Worm (Caenorhabditis elegans): ENCODE results near the gene zmp-1.
A peak's percentile ranks its signal among the peaks of the same experiment; 100 is the strongest.

The zmp-1 gene

DNA sequence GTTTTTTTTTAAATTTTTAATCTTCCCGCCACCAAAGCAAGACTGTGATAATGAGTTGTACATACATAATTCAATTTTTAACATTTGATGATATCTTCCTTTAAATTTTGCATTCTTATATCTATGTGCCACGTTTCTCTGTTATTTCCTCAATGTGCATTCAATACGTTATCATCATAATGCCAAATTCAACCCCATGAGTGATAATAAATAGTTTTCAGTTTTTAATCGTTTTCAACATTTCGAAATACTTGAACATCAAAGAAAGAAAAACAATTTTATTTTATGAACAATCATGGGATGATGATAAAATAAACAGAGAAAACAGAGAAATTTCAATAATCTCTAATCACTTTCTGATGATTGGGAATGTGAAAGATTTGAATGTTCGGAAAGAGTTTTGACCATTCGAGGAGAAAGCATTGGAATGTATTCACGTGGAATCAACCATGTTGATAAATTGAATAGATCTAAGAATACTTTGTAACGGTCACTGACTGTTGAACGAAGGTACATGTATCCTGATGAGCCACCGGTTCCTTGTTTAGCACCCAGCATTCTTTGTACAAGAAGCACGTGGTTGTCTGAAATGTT lies 15.3 kb downstream of the zmp-1 start:
- TF ChIP-seq elt-2 (tag; optimal IDR thresholded peaks at IDR 0.05) (peak; percentile 23), elt-4 (tag; optimal IDR thresholded peaks at IDR 0.05) (no peak)

- TF ChIP-seq elt-2 (tag; optimal IDR thresholded peaks at IDR 0.05): peak; percentile 94
- no peak for TF ChIP-seq pros-1 (tag; optimal IDR thresholded peaks at IDR 0.05)
- TF ChIP-seq ceh-2 (tag; optimal IDR thresholded peaks at IDR 0.05): no peak
Observed at ce11 chrIII:5915926-5916325, 16.8 kb downstream of the zmp-1 start.

DNA sequence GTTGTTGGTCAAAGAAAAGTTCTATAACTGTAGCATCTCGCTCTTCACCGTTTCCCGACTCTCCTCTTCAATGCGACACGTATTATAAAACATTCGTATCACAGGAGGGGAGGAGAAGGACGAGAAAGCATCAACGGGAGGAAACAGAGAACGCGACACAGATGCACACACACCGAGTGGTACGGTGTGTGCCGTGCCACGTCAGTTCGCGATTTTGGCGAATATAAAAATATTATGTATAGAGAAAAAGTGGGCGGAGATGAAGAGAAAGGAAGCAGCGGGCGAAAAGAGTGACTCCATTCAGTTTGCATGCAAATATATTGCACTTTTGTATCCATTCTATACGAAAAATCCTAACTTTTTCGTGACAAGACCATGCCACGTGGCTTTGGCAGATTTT lies 18.0 kb downstream of the zmp-1 start:
- no peak for TF ChIP-seq ttx-3 (tag; optimal IDR thresholded peaks at IDR 0.05)
- TF ChIP-seq nfya-1 (tag; optimal IDR thresholded peaks at IDR 0.05): peak; percentile 55
- TF ChIP-seq elt-2 (tag; optimal IDR thresholded peaks at IDR 0.05): peak; percentile 5

ce11 chrIII:5908408-5908807 lies 24.3 kb downstream of the zmp-1 start, which contains the start of gene C28H8.3:
Gene C28H8.3 (plus strand): TSS chrIII:5908700.
- TF ChIP-seq ceh-31 (tag; optimal IDR thresholded peaks at IDR 0.05): no peak
- TF ChIP-seq pag-3 (tag; optimal IDR thresholded peaks at IDR 0.05; ENCODE audit: borderline replicate concordance): no peak
- no peak for TF ChIP-seq hlh-13 (GFP tag; optimal IDR thresholded peaks at IDR 0.05)
- TF ChIP-seq pha-2 (tag; optimal IDR thresholded peaks at IDR 0.05): no peak
- TF ChIP-seq nhr-232 (tag; optimal IDR thresholded peaks at IDR 0.05): no peak
- TF ChIP-seq npax-4 (tag; optimal IDR thresholded peaks at IDR 0.05): no peak
- no peak for TF ChIP-seq dmd-4 (tag; optimal IDR thresholded peaks at IDR 0.05; ENCODE audit: borderline replicate concordance)
- TF ChIP-seq unc-86 (tag; optimal IDR thresholded peaks at IDR 0.05): no peak
- TF ChIP-seq fkh-6 (tag; optimal IDR thresholded peaks at IDR 0.05): no peak
- TF ChIP-seq sdc-2 (tag; optimal IDR thresholded peaks at IDR 0.05): no peak
- TF ChIP-seq pax-1 (tag; optimal IDR thresholded peaks at IDR 0.05): no peak
- TF ChIP-seq tbx-2 (tag; optimal IDR thresholded peaks at IDR 0.05): no peak
- no peak for TF ChIP-seq K09A11.1 (tag; optimal IDR thresholded peaks at IDR 0.05; ENCODE audit: insufficient read depth)

DNA sequence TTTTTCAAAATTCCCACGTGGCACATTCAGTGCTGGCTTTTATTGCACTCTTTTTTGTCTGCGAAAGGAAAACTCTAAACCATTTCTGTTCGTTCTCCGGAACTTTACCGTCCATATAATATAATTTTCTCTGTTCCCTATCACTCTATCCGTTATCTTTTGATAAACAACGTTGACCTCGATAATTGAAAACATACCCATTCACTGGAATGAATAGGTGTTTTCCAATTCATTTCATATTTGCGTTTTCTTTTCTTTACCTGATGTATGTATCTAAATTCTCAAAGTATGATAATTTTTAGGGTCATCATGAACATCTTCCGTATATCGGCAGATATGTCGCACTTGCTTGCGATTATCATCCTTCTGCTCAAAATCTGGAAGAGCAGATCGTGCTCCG lies 26.0 kb downstream of the zmp-1 start, which contains the start of gene erd-2.2:
Gene erd-2.2 (plus strand): TSS at position 301 of the 400 bp plus-strand sequence.
- no peak for TF ChIP-seq tbx-2 (tag; optimal IDR thresholded peaks at IDR 0.05)
- no peak for TF ChIP-seq unc-86 (tag; optimal IDR thresholded peaks at IDR 0.05)
- TF ChIP-seq T23F11.4 (GFP tag; optimal IDR thresholded peaks at IDR 0.05): no peak
- no peak for TF ChIP-seq hlh-13 (GFP tag; optimal IDR thresholded peaks at IDR 0.05)
- no peak for TF ChIP-seq ceh-14 (tag; optimal IDR thresholded peaks at IDR 0.05)
- no peak for TF ChIP-seq syd-9 (tag; optimal IDR thresholded peaks at IDR 0.05)
- no peak for TF ChIP-seq zip-5 (tag; optimal IDR thresholded peaks at IDR 0.05)
- no peak for TF ChIP-seq pha-2 (tag; optimal IDR thresholded peaks at IDR 0.05)
- TF ChIP-seq pax-1 (tag; optimal IDR thresholded peaks at IDR 0.05): no peak
- no peak for TF ChIP-seq dve-1 (tag; optimal IDR thresholded peaks at IDR 0.05)

DNA sequence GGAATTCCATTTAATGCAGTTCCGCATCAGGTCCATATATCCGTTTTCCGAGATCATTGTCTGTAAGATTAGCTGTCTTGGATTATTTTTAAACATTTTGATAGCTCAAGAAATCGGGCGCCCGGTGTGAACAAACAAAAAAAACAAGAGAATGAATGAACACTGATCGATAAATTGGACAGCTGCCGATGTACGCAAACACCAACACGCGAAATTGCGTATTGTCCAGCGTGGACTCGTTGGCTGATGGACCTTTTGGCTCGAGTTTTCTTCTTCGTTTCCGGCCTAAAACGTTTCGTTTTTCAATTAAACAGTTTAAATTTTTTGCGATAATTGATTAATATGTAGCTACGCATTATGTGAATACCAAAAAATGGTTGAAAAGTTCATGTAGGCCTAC lies 26.7 kb downstream of the zmp-1 start, which contains the start of gene dpff-1:
Gene dpff-1 (minus strand): TSS at position 288 of the 400 bp plus-strand sequence.
- TF ChIP-seq unc-86 (tag; optimal IDR thresholded peaks at IDR 0.05): no peak
- no peak for TF ChIP-seq zip-5 (tag; optimal IDR thresholded peaks at IDR 0.05)
- no peak for TF ChIP-seq ama-1 (optimal IDR thresholded peaks at IDR 0.05)
- peak; percentile 85 for TF ChIP-seq ceh-48 (tag; optimal IDR thresholded peaks at IDR 0.05)
- no peak for TF ChIP-seq lim-6 (tag; optimal IDR thresholded peaks at IDR 0.05)
- no peak for TF ChIP-seq sdc-2 (tag; optimal IDR thresholded peaks at IDR 0.05)
- no peak for TF ChIP-seq pqm-1 (tag; optimal IDR thresholded peaks at IDR 0.05)
- no peak for TF ChIP-seq fax-1 (tag; optimal IDR thresholded peaks at IDR 0.05)

DNA sequence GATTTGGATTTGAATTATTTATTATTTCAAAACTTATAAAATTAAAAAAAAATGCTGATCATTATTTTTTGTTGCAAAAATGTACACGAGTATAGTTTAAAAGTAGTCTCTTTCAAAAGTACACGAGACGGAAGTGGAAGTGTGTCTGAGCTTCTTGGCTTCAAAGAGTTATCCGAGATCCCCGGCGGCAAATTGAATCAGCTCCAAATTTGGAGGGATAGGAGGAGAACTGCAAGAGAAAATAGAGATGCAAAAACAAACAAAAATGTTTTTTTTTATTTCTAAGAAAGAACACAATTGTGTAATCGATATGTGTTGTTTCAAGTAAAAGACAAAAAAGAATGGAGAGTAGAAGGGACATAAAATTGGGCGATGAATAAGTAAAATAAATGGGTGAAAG lies 30.2 kb downstream of the zmp-1 start:
- TF ChIP-seq nhr-232 (tag; optimal IDR thresholded peaks at IDR 0.05) (no peak), unc-42 (tag; optimal IDR thresholded peaks at IDR 0.05) (peak; percentile 80), elt-2 (tag; optimal IDR thresholded peaks at IDR 0.05) (no peak), ref-2 (tag; optimal IDR thresholded peaks at IDR 0.05) (no peak), K02D7.2 (tag; optimal IDR thresholded peaks at IDR 0.05) (no peak), ceh-9 (tag; optimal IDR thresholded peaks at IDR 0.05) (no peak)

Measured in whole organism, late embryonic.